Worm (Caenorhabditis elegans) whole organism, midembryonic: ENCODE data around the gene K01B6.4.

Experiments
- T22C8.4 ChIP-seq: fragments of 200-800 bp; sonication (Bioruptor generic); IDR thresholded peaks from 2 replicates; pipeline ENCODE4 v1.3.6; 2022; ENCODE audit warnings: missing genetic modification characterization, missing compliant biosample characterization
- cog-1 ChIP-seq: sonication (generic microtip); optimal IDR thresholded peaks from 2 replicates; lab custom pipeline; 2016; ENCODE audit warnings: missing genetic modification characterization, missing compliant biosample characterization
- flt-1 ChIP-seq: fragments of 200-800 bp; sonication (Bioruptor generic); IDR thresholded peaks from 2 replicates; pipeline ENCODE4 v1.3.6; 2022; ENCODE audit warnings: missing genetic modification characterization, missing compliant biosample characterization
- klf-2 ChIP-seq: fragments of 200-800 bp; sonication (Bioruptor generic); conservative IDR thresholded peaks from 2 replicates; pipeline ENCODE4 v1.3.6; 2022; ENCODE audit warnings: missing genetic modification reagents, missing genetic modification characterization, missing compliant biosample characterization
- med-1 ChIP-seq: sonication (generic microtip); optimal IDR thresholded peaks from 2 replicates; lab custom pipeline; 2017; ENCODE audit warnings: missing genetic modification characterization, mild to moderate bottlenecking, missing compliant biosample characterization, antibody characterized with exemption, missing genetic modification reagents; ENCODE audit not compliant: insufficient read depth
- ref-1 ChIP-seq: fragments of 200-800 bp; sonication (Bioruptor generic); conservative IDR thresholded peaks from 2 replicates; pipeline ENCODE4 v1.3.6; 2022; ENCODE audit warnings: missing genetic modification reagents, missing genetic modification characterization, missing compliant biosample characterization
- tab-1 ChIP-seq: fragments of 200-800 bp; sonication (Bioruptor generic); IDR thresholded peaks from 2 replicates; pipeline ENCODE4 v1.3.6; 2022; ENCODE audit warnings: missing genetic modification characterization, missing compliant biosample characterization
- ztf-23 ChIP-seq: fragments of 200-800 bp; sonication (Bioruptor generic); IDR thresholded peaks from 2 replicates; pipeline ENCODE4 v1.3.6; 2022; ENCODE audit warnings: missing genetic modification reagents, missing genetic modification characterization, missing compliant biosample characterization
- ztf-29 ChIP-seq: fragments of 200-800 bp; sonication (Bioruptor generic); IDR thresholded peaks from 2 replicates; pipeline ENCODE4 v1.3.6; 2022; ENCODE audit warnings: missing genetic modification reagents, missing genetic modification characterization, missing compliant biosample characterization

K01B6.4 gene

ce11 chrIII:9247221-9247620 is 50.0 kb downstream of the K01B6.4 start, which contains the start of gene T02C1.1:
T02C1.1 (plus strand) TSS chrIII:9247525.
- TF ChIP-seq klf-2 (GFP tag; lab: Robert Waterston, UW) (no peak), cog-1 (tag; lab: Kevin White, UChicago) (no peak), ref-1 (no peak), T22C8.4 (no peak), med-1 (GFP tag; lab: Kevin White, UChicago) (no peak), flt-1 (GFP tag; lab: Robert Waterston, UW) (no peak), tab-1 (GFP tag; lab: Robert Waterston, UW) (no peak), ztf-29 (GFP tag; lab: Robert Waterston, UW) (no peak), ztf-23 (GFP tag; lab: Robert Waterston, UW) (no peak)
